Worm (Caenorhabditis elegans) whole organism, mixed stage, embryonic: ENCODE measurements around the gene F08F8.9.

ENCODE experiments used
- nhr-76 ChIP-seq: sonication (generic microtip); optimal IDR thresholded peaks from 2 replicates; lab custom pipeline; 2017; ENCODE audit warnings: missing biosample characterization, missing genetic modification characterization
- pha-4 ChIP-seq: fragments of 150-350 bp; optimal IDR thresholded peaks from 2 replicates; lab custom pipeline; 2018; ENCODE audit warnings: missing biosample characterization, missing genetic modification reagents, missing genetic modification characterization
- unc-62 ChIP-seq: fragments of 150-350 bp; optimal IDR thresholded peaks from 2 replicates; lab custom pipeline; 2014; ENCODE audit warnings: missing biosample characterization, missing genetic modification reagents, missing genetic modification characterization

ce11 chrIII:7314927-7315547 lies 38.7 kb downstream of the F08F8.9 start, which contains the start of gene nspg-6:
- TF ChIP-seq unc-62 (no peak), pha-4 (tag; lab: Kevin White, UChicago) (no peak), nhr-76 (tag; lab: Kevin White, UChicago) (no peak)
